Worm (Caenorhabditis elegans): ENCODE data around the gene D2007.1.

Gene D2007.1

ce11 chrIII:8125234-8125633 lies 30.0 kb upstream of the D2007.1 start (continued):
- TF ChIP-seq lin-15B (tag; optimal IDR thresholded peaks at IDR 0.05) (no peak), hpl-2 (GFP tag; optimal IDR thresholded peaks at IDR 0.05) (no peak)

ce11 chrIII:8126978-8127377 lies 28.3 kb upstream of the D2007.1 start:
- TF ChIP-seq ztf-11 (tag; optimal IDR thresholded peaks at IDR 0.05) = no peak
- TF ChIP-seq ceh-82 (tag; optimal IDR thresholded peaks at IDR 0.05) = peak in 1 of 3 experiments; percentile 8
- TF ChIP-seq nhr-84 (tag; optimal IDR thresholded peaks at IDR 0.05) = no peak
- no peak for TF ChIP-seq snpc-4 (tag; optimal IDR thresholded peaks at IDR 0.05)
- TF ChIP-seq tbx-2 (tag; optimal IDR thresholded peaks at IDR 0.05) = peak; percentile 3
- peak; percentile 47 for TF ChIP-seq mep-1 (tag; optimal IDR thresholded peaks at IDR 0.05)
- TF ChIP-seq snu-23 (GFP tag; optimal IDR thresholded peaks at IDR 0.05) = peak; percentile 34
- TF ChIP-seq dsc-1 (tag; optimal IDR thresholded peaks at IDR 0.05) = peak; percentile 24
- TF ChIP-seq swsn-7 (tag; optimal IDR thresholded peaks at IDR 0.05) = peak; percentile 29
- peak; percentile 71 for TF ChIP-seq lin-14 (GFP tag; optimal IDR thresholded peaks at IDR 0.05)
- no peak for TF ChIP-seq nhr-76 (tag; optimal IDR thresholded peaks at IDR 0.05)
- TF ChIP-seq nhr-28 (tag; optimal IDR thresholded peaks at IDR 0.05) = no peak
- TF ChIP-seq lsy-2 (tag; optimal IDR thresholded peaks at IDR 0.05) = peak; percentile 25 to 52
- no peak for TF ChIP-seq nhr-12 (tag; optimal IDR thresholded peaks at IDR 0.05)
- TF ChIP-seq nhr-20 (tag; optimal IDR thresholded peaks at IDR 0.05) = peak; percentile 15
- peak in 1 of 2 experiments; percentile 29 for TF ChIP-seq mdl-1 (tag; optimal IDR thresholded peaks at IDR 0.05)
- TF ChIP-seq blmp-1 (tag; optimal IDR thresholded peaks at IDR 0.05) = peak; percentile 19
- peak; percentile 6 to 20 for TF ChIP-seq lin-35 (GFP tag; optimal IDR thresholded peaks at IDR 0.05)
- peak in 1 of 2 experiments; percentile 23 for TF ChIP-seq efl-1 (optimal IDR thresholded peaks at IDR 0.05)
- no peak for TF ChIP-seq efl-1 (GFP tag; optimal IDR thresholded peaks at IDR 0.05 in 1 of 2)
- TF ChIP-seq nhr-71 (tag; optimal IDR thresholded peaks at IDR 0.05) = peak; percentile 4
- peak; percentile 1 for TF ChIP-seq rnt-1 (tag; optimal IDR thresholded peaks at IDR 0.05)
- no peak for TF ChIP-seq unc-86 (tag; optimal IDR thresholded peaks at IDR 0.05)

ce11 chrIII:8129195-8129594 lies 26.1 kb upstream of the D2007.1 start:
- TF ChIP-seq nhr-90 (tag; optimal IDR thresholded peaks at IDR 0.05; ENCODE audit: poor library complexity) (no peak), lin-15B (tag; optimal IDR thresholded peaks at IDR 0.05) (no peak), nhr-12 (tag; optimal IDR thresholded peaks at IDR 0.05) (no peak), ceh-82 (tag; optimal IDR thresholded peaks at IDR 0.05) (no peak), lsy-2 (tag; optimal IDR thresholded peaks at IDR 0.05) (peak in 1 of 2 experiments; percentile 28)

ce11 chrIII:8130177-8130902 lies 24.9 kb upstream of the D2007.1 start, which contains the start of the genes rpl-21 and C14B9.10:
rpl-21 (minus strand) TSS chrIII:8130227.
C14B9.10 (plus strand) TSS chrIII:8130852.
- TF ChIP-seq nhr-85 (tag) = peak; percentile 95
- peak; percentile 83 for TF ChIP-seq tbx-2 (tag; optimal IDR thresholded peaks at IDR 0.05)
- peak; percentile 74 for TF ChIP-seq jun-1 (tag; optimal IDR thresholded peaks at IDR 0.05)
- TF ChIP-seq lin-13 (GFP tag; optimal IDR thresholded peaks at IDR 0.05) = peak; percentile 73
- no peak for TF ChIP-seq pag-3 (tag; optimal IDR thresholded peaks at IDR 0.05; ENCODE audit: borderline replicate concordance, insufficient read depth)
- TF ChIP-seq pax-3 (tag; optimal IDR thresholded peaks at IDR 0.05) = peak; percentile 37
- no peak for TF ChIP-seq egl-27 (tag; optimal IDR thresholded peaks at IDR 0.05)
- TF ChIP-seq efl-3 (GFP tag; optimal IDR thresholded peaks at IDR 0.05) = no peak
- TF ChIP-seq efl-1 (optimal IDR thresholded peaks at IDR 0.05) = peak; percentile 87 to 91
- peak; percentile 77 to 97 for TF ChIP-seq efl-1 (GFP tag; optimal IDR thresholded peaks at IDR 0.05 in 1 of 2)
- peak; percentile 77 for TF ChIP-seq lin-14 (GFP tag; optimal IDR thresholded peaks at IDR 0.05)
- peak; percentile 85 for TF ChIP-seq skn-1 (tag; optimal IDR thresholded peaks at IDR 0.05)
- no peak for TF ChIP-seq nhr-28 (tag; optimal IDR thresholded peaks at IDR 0.05)
- peak; percentile 86 for TF ChIP-seq mep-1 (tag; optimal IDR thresholded peaks at IDR 0.05)
- TF ChIP-seq zag-1 (tag; optimal IDR thresholded peaks at IDR 0.05) = no peak
- TF ChIP-seq fos-1 (tag; optimal IDR thresholded peaks at IDR 0.05) = peak; percentile 76
- no peak for TF ChIP-seq unc-30 (tag; optimal IDR thresholded peaks at IDR 0.05)
- peak; percentile 73 for TF ChIP-seq nhr-77 (tag; optimal IDR thresholded peaks at IDR 0.05)
- TF ChIP-seq unc-86 (tag; optimal IDR thresholded peaks at IDR 0.05) = peak; percentile 74
- no peak for TF ChIP-seq alr-1 (tag; optimal IDR thresholded peaks at IDR 0.05; ENCODE audit: borderline replicate concordance)
- TF ChIP-seq hlh-17 (GFP tag; optimal IDR thresholded peaks at IDR 0.05; ENCODE audit: borderline replicate concordance) = no peak
- TF ChIP-seq nhr-11 (tag; optimal IDR thresholded peaks at IDR 0.05) = peak; percentile 75
- TF ChIP-seq snu-23 (GFP tag; optimal IDR thresholded peaks at IDR 0.05) = peak; percentile 93
- peak; percentile 85 for TF ChIP-seq nhr-20 (tag; optimal IDR thresholded peaks at IDR 0.05)
- TF ChIP-seq egl-13 (tag; optimal IDR thresholded peaks at IDR 0.05) = peak; percentile 27
- TF ChIP-seq nhr-12 (tag; optimal IDR thresholded peaks at IDR 0.05) = no peak
- peak; percentile 72 for TF ChIP-seq blmp-1 (tag; optimal IDR thresholded peaks at IDR 0.05)
- TF ChIP-seq ceh-8 (GFP tag; optimal IDR thresholded peaks at IDR 0.05) = no peak
- TF ChIP-seq zip-4 (GFP tag; optimal IDR thresholded peaks at IDR 0.05) = no peak

Measured in whole organism, L1 larva.